Worm (Caenorhabditis elegans) whole organism, midembryonic: ENCODE measurements around the gene srx-93.

Experiments
- T22C8.4 ChIP-seq: fragments of 200-800 bp; sonication (Bioruptor generic); IDR thresholded peaks from 2 replicates; pipeline ENCODE4 v1.3.6; 2022; ENCODE audit warnings: missing genetic modification characterization, missing compliant biosample characterization
- cog-1 ChIP-seq: sonication (generic microtip); optimal IDR thresholded peaks from 2 replicates; lab custom pipeline; 2016; ENCODE audit warnings: missing genetic modification characterization, missing compliant biosample characterization
- flt-1 ChIP-seq: fragments of 200-800 bp; sonication (Bioruptor generic); IDR thresholded peaks from 2 replicates; pipeline ENCODE4 v1.3.6; 2022; ENCODE audit warnings: missing genetic modification characterization, missing compliant biosample characterization
- klf-2 ChIP-seq: fragments of 200-800 bp; sonication (Bioruptor generic); conservative IDR thresholded peaks from 2 replicates; pipeline ENCODE4 v1.3.6; 2022; ENCODE audit warnings: missing genetic modification reagents, missing genetic modification characterization, missing compliant biosample characterization
- med-1 ChIP-seq: sonication (generic microtip); optimal IDR thresholded peaks from 2 replicates; lab custom pipeline; 2017; ENCODE audit warnings: missing genetic modification characterization, mild to moderate bottlenecking, missing compliant biosample characterization, antibody characterized with exemption, missing genetic modification reagents; ENCODE audit not compliant: insufficient read depth
- ref-1 ChIP-seq: fragments of 200-800 bp; sonication (Bioruptor generic); conservative IDR thresholded peaks from 2 replicates; pipeline ENCODE4 v1.3.6; 2022; ENCODE audit warnings: missing genetic modification reagents, missing genetic modification characterization, missing compliant biosample characterization
- tab-1 ChIP-seq: fragments of 200-800 bp; sonication (Bioruptor generic); IDR thresholded peaks from 2 replicates; pipeline ENCODE4 v1.3.6; 2022; ENCODE audit warnings: missing genetic modification characterization, missing compliant biosample characterization
- ztf-23 ChIP-seq: fragments of 200-800 bp; sonication (Bioruptor generic); IDR thresholded peaks from 2 replicates; pipeline ENCODE4 v1.3.6; 2022; ENCODE audit warnings: missing genetic modification reagents, missing genetic modification characterization, missing compliant biosample characterization
- ztf-29 ChIP-seq: fragments of 200-800 bp; sonication (Bioruptor generic); IDR thresholded peaks from 2 replicates; pipeline ENCODE4 v1.3.6; 2022; ENCODE audit warnings: missing genetic modification reagents, missing genetic modification characterization, missing compliant biosample characterization

DNA sequence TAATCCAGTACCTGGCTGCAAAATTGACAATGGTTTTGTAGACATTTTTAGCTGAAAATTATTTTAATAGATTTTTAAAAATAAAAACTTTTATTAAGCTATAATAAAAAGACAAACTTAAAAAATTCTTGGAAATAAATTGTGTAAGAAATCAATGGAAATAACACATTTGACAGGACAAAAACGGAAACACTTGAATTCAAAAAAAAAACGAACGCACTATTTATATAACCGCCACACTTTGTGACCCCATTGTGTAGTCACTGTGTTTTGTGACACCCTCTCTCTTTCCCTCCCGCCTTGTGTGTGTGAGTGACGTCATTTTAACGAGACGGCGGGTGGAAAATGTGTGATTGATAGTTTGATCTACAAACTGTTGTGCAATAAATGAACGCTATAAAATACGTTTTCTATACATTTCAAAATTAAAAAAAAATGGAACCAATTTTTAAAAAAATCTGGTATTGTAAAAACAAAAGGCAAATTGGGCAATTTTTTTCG lies 23.7 kb upstream of the srx-93 start, which contains the start of gene F59B1.8:
- TF ChIP-seq flt-1 (GFP tag; lab: Robert Waterston, UW) (no peak), ztf-29 (no peak), tab-1 (GFP tag; lab: Robert Waterston, UW) (no peak), T22C8.4 (no peak), cog-1 (tag; lab: Kevin White, UChicago) (no peak), ref-1 (no peak), ztf-23 (no peak), med-1 (GFP tag; lab: Kevin White, UChicago) (no peak), klf-2 (no peak)
